Fruit fly (Drosophila melanogaster): ENCODE measurements around the gene wnd.

Gene wnd

dm6 chr3L:19612172-19612571 lies 23.4 kb downstream of the wnd start, which contains the start of the genes Lon and PIG-F (continued):
- TF ChIP-seq NFAT (GFP tag; IDR thresholded peaks at IDR 0.05) (peak; percentile 98), CG6813 (GFP tag; optimal IDR thresholded peaks at IDR 0.05) (peak; percentile 99), az2 (GFP tag; optimal IDR thresholded peaks at IDR 0.05) (peak; percentile 100), CG1832 (GFP tag; optimal IDR thresholded peaks at IDR 0.05) (no peak), CG15073 (GFP tag; optimal IDR thresholded peaks at IDR 0.05) (peak; percentile 91), CG17328 (GFP tag; IDR thresholded peaks at IDR 0.05) (peak; percentile 97), CG14710 (tag; optimal IDR thresholded peaks at IDR 0.05) (peak; percentile 99), CG30403 (GFP tag; optimal IDR thresholded peaks at IDR 0.05) (peak; percentile 100), Spps (tag; optimal IDR thresholded peaks at IDR 0.05) (peak; percentile 98), Dll (GFP tag; IDR thresholded peaks at IDR 0.05; ENCODE audit: partially characterized antibody) (peak; percentile 76), CG7271 (tag; optimal IDR thresholded peaks at IDR 0.05) (peak; percentile 98), CG13424 (tag; optimal IDR thresholded peaks at IDR 0.05) (peak; percentile 100), gsb-n (tag; optimal IDR thresholded peaks at IDR 0.05) (peak; percentile 99), CG7745 (tag; optimal IDR thresholded peaks at IDR 0.05) (peak; percentile 88), kah (GFP tag; optimal IDR thresholded peaks at IDR 0.05) (peak; percentile 97), Poxn (GFP tag; IDR thresholded peaks at IDR 0.05) (peak; percentile 97), eyg (GFP tag; optimal IDR thresholded peaks at IDR 0.05) (peak; percentile 94), CG16863 (GFP tag; optimal IDR thresholded peaks at IDR 0.05) (peak; percentile 98), CG2875 (GFP tag; optimal IDR thresholded peaks at IDR 0.05) (peak; percentile 99), Deaf1 (tag; optimal IDR thresholded peaks at IDR 0.05) (peak; percentile 88), Usf (GFP tag; optimal IDR thresholded peaks at IDR 0.05) (peak; percentile 99), fru (optimal IDR thresholded peaks at IDR 0.05) (no peak), Side (GFP tag; optimal IDR thresholded peaks at IDR 0.05) (peak; percentile 97), CG16779 (GFP tag; IDR thresholded peaks at IDR 0.05) (peak; percentile 93), grn (GFP tag; optimal IDR thresholded peaks at IDR 0.05) (no peak), CG9727 (GFP tag; optimal IDR thresholded peaks at IDR 0.05) (peak; percentile 99), CG6654 (GFP tag; optimal IDR thresholded peaks at IDR 0.05) (peak; percentile 95), nerfin-2 (GFP tag; IDR thresholded peaks at IDR 0.05; ENCODE audit: partially characterized antibody) (peak; percentile 79), NK7.1 (GFP tag; optimal IDR thresholded peaks at IDR 0.05) (peak; percentile 93)

- TF ChIP-seq CG11504 (tag; optimal IDR thresholded peaks at IDR 0.05) (peak; percentile 98), CG2199 (GFP tag; IDR thresholded peaks at IDR 0.05) (0 out of 3 replicates have a peak, but pooled peaks have one; percentile 51), Pdp1 (GFP tag; optimal IDR thresholded peaks at IDR 0.05) (peak in 1 of 2 experiments; percentile 95), sens (GFP tag) (peak; percentile 47), pita (GFP tag; optimal IDR thresholded peaks at IDR 0.05) (no peak), CG34376 (GFP tag; optimal IDR thresholded peaks at IDR 0.05) (peak; percentile 6), Ravus (GFP tag; IDR thresholded peaks at IDR 0.05) (no peak), Med (GFP tag) (peak; percentile 49)
These were observed 29.5 kb downstream of the wnd start, which contains the start of the genes lush and CG9372 for dm6 chr3L:19605974-19606497. Gene lush (minus strand): TSS chr3L:19606090. Gene CG9372 (plus strand): TSS chr3L:19606208.

- TF ChIP-seq CG11504 (tag; optimal IDR thresholded peaks at IDR 0.05) (peak; percentile 17), MBD-R2 (GFP tag; IDR thresholded peaks at IDR 0.05) (peak; percentile 83), CG6854 (GFP tag; optimal IDR thresholded peaks at IDR 0.05) (no peak), YL-1 (GFP tag; optimal IDR thresholded peaks at IDR 0.05) (peak; percentile 10), onecut (GFP tag; IDR thresholded peaks at IDR 0.05) (peak; percentile 100), MESR4 (GFP tag; optimal IDR thresholded peaks at IDR 0.05) (peak; percentile 35), CG8478 (optimal IDR thresholded peaks at IDR 0.05) (no peak), ewg (GFP tag; optimal IDR thresholded peaks at IDR 0.05) (peak; percentile 96)
These were observed 34.2 kb downstream of the wnd start, which contains the start of gene CG9368 for dm6 chr3L:19601413-19601812. Gene CG9368 (plus strand): TSS chr3L:19601633.

Measured in whole organism, embryonic.